Fruit fly (Drosophila melanogaster): ENCODE measurements around the gene CG44227.

Gene CG44227

DNA sequence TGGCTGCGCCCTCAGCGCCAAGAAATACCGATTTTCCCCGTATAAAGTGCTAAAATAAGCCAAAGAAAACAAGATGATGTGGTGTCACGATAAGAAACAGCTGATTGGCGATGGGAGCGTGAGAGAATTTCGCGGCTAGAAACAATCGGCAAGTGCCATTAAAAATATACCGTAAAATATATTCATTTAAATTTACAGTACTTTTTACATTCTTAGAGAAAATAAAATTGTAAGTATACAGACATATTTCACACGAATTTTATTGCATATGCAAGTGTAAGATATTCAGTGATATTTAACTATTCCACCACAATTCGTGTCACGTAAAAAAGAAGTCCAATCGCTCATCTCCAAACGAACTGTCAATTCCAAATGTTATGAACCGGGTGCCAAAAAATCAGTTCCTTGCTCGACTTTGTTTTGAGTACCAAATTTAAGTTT is 8.4 kb downstream of the CG44227 start, which contains the start of the genes Unc50, CG11755 and CG8043 (continued):
- peak; percentile 78 for TF ChIP-seq CG18619 (GFP tag; optimal IDR thresholded peaks at IDR 0.05)
- peak; percentile 45; the same call in 1 of the 3 replicates for TF ChIP-seq CG7357 (GFP tag; IDR thresholded peaks at IDR 0.05)
- TF ChIP-seq D19B (GFP tag; optimal IDR thresholded peaks at IDR 0.05): peak; percentile 24
- peak; percentile 25; the same call in 1 of the 3 replicates for TF ChIP-seq CG14050 (GFP tag; IDR thresholded peaks at IDR 0.05)
- peak; percentile 79 for TF ChIP-seq lbe (GFP tag; optimal IDR thresholded peaks at IDR 0.05)
- no peak for TF ChIP-seq CG4282 (GFP tag; optimal IDR thresholded peaks at IDR 0.05)
- TF ChIP-seq sim (GFP tag; IDR thresholded peaks at IDR 0.05): no peak
- TF ChIP-seq dan (GFP tag; IDR thresholded peaks at IDR 0.05): no peak
- TF ChIP-seq pb (GFP tag; optimal IDR thresholded peaks at IDR 0.05): peak; percentile 47
- TF ChIP-seq CG32772 (GFP tag; IDR thresholded peaks at IDR 0.05): peak; percentile 64
- TF ChIP-seq caup (GFP tag; optimal IDR thresholded peaks at IDR 0.05; ENCODE audit: severe bottlenecking): peak; percentile 52
- peak; percentile 43 for TF ChIP-seq CG31224 (GFP tag; IDR thresholded peaks at IDR 0.05)
- peak; percentile 77 for TF ChIP-seq CG12155 (GFP tag; optimal IDR thresholded peaks at IDR 0.05)
- TF ChIP-seq kay (GFP tag; optimal IDR thresholded peaks at IDR 0.05): peak; percentile 59
- peak; percentile 19 for TF ChIP-seq trh (GFP tag; optimal IDR thresholded peaks at IDR 0.05)
- no peak for TF ChIP-seq salm (tag; optimal IDR thresholded peaks at IDR 0.05)
- TF ChIP-seq NC2β (GFP tag; optimal IDR thresholded peaks at IDR 0.05): peak; percentile 48
- TF ChIP-seq Asciz (GFP tag; optimal IDR thresholded peaks at IDR 0.05): no peak
- peak; percentile 53; the same call in 1 of the 2 replicates for TF ChIP-seq CG11085 (GFP tag; IDR thresholded peaks at IDR 0.05)
- TF ChIP-seq CG17385 (GFP tag; optimal IDR thresholded peaks at IDR 0.05): peak; percentile 71
- peak; percentile 73 for TF ChIP-seq twi (tag; optimal IDR thresholded peaks at IDR 0.05)
- TF ChIP-seq CG10274 (GFP tag; optimal IDR thresholded peaks at IDR 0.05): no peak
- TF ChIP-seq croc (GFP tag; conservative IDR thresholded peaks at IDR 0.05): peak; percentile 50; the same call in 2 of the 3 replicates
- no peak for TF ChIP-seq Eip74EF (GFP tag; optimal IDR thresholded peaks at IDR 0.05)
- peak; percentile 62 for TF ChIP-seq Nf-YB (GFP tag; optimal IDR thresholded peaks at IDR 0.05)
- no peak for TF ChIP-seq Neu2 (GFP tag; optimal IDR thresholded peaks at IDR 0.05; ENCODE audit: borderline replicate concordance)
- TF ChIP-seq CG3163 (GFP tag; optimal IDR thresholded peaks at IDR 0.05): peak; percentile 9
- TF ChIP-seq ken (GFP tag; IDR thresholded peaks at IDR 0.05): 0 out of 3 replicates have a peak, but pooled peaks have one; percentile 32
- TF ChIP-seq CG13123 (GFP tag; optimal IDR thresholded peaks at IDR 0.05): peak; percentile 66
- TF ChIP-seq br (optimal IDR thresholded peaks at IDR 0.05): no peak
- no peak for TF ChIP-seq eve (GFP tag; optimal IDR thresholded peaks at IDR 0.05)
- TF ChIP-seq jumu (GFP tag; optimal IDR thresholded peaks at IDR 0.05): peak; percentile 70
- no peak for TF ChIP-seq CkIIα-i1 (GFP tag; IDR thresholded peaks at IDR 0.05)
- TF ChIP-seq CG11695 (GFP tag; IDR thresholded peaks at IDR 0.05): peak; percentile 77; the same call in 2 of the 3 replicates
- no peak for TF ChIP-seq Jarid2 (GFP tag; optimal IDR thresholded peaks at IDR 0.05)
- peak; percentile 66 for TF ChIP-seq mirr (GFP tag; optimal IDR thresholded peaks at IDR 0.05)
- TF ChIP-seq CG14710 (tag; optimal IDR thresholded peaks at IDR 0.05): peak; percentile 89
- peak; percentile 75 for TF ChIP-seq Ptx1 (GFP tag; IDR thresholded peaks at IDR 0.05)
- peak; percentile 75 for TF ChIP-seq CG14667 (GFP tag; IDR thresholded peaks at IDR 0.05)
- no peak for TF ChIP-seq ash1 (GFP tag; optimal IDR thresholded peaks at IDR 0.05)
- TF ChIP-seq jing (GFP tag; optimal IDR thresholded peaks at IDR 0.05): no peak
- TF ChIP-seq CG16779 (GFP tag; IDR thresholded peaks at IDR 0.05): no peak
- no peak for TF ChIP-seq D (optimal IDR thresholded peaks at IDR 0.05)
- peak; percentile 42 for TF ChIP-seq D (GFP tag; optimal IDR thresholded peaks at IDR 0.05)
- no peak; the same call in 2 of the 3 replicates for TF ChIP-seq CG2889 (GFP tag; IDR thresholded peaks at IDR 0.05)
- TF ChIP-seq toy (GFP tag; IDR thresholded peaks at IDR 0.05): no peak
- no peak for TF ChIP-seq gt (GFP tag; IDR thresholded peaks at IDR 0.05)
- peak; percentile 66 for TF ChIP-seq Dip3 (GFP tag; optimal IDR thresholded peaks at IDR 0.05)
- peak; percentile 57 for TF ChIP-seq CG16815 (GFP tag; optimal IDR thresholded peaks at IDR 0.05)
- no peak for TF ChIP-seq da (GFP tag; optimal IDR thresholded peaks at IDR 0.05)
- TF ChIP-seq cato (GFP tag; optimal IDR thresholded peaks at IDR 0.05; ENCODE audit: borderline replicate concordance): peak; percentile 44
- no peak for TF ChIP-seq p53 (GFP tag; optimal IDR thresholded peaks at IDR 0.05)
